Fruit fly (Drosophila melanogaster) whole organism, prepupa: Measurements from ENCODE around the gene CG44836.

ENCODE experiments used
- Blimp-1 ChIP-seq: fragments of 200-800 bp; sonication (Bioruptor generic); optimal IDR thresholded peaks from 3 replicates; lab custom pipeline; 2017; ENCODE audit warnings: missing biosample characterization, missing genetic modification characterization, mild to moderate bottlenecking, moderate library complexity, missing genetic modification reagents
- CG10631 ChIP-seq: fragments of 200-800 bp; sonication (Bioruptor generic); optimal IDR thresholded peaks from 2 replicates; lab custom pipeline; 2016; ENCODE audit warnings: missing biosample characterization, missing genetic modification characterization
- CG10669 ChIP-seq: fragments of 200-800 bp; sonication (Bioruptor generic); optimal IDR thresholded peaks from 3 replicates; lab custom pipeline; 2018; ENCODE audit warnings: missing biosample characterization, mild to moderate bottlenecking, missing genetic modification characterization, moderate library complexity
- CG11762 ChIP-seq: fragments of 200-800 bp; sonication (Bioruptor generic); optimal IDR thresholded peaks from 3 replicates; lab custom pipeline; 2016; ENCODE audit warnings: missing biosample characterization, missing genetic modification characterization; ENCODE audit not compliant: insufficient read depth
- CG11902 ChIP-seq: fragments of 200-800 bp; sonication (Bioruptor generic); optimal IDR thresholded peaks from 3 replicates; lab custom pipeline; 2016; ENCODE audit warnings: missing biosample characterization, missing genetic modification characterization
- CG1621 ChIP-seq: fragments of 200-800 bp; sonication (Bioruptor generic); optimal IDR thresholded peaks from 3 replicates; lab custom pipeline; 2018; ENCODE audit warnings: missing biosample characterization, mild to moderate bottlenecking, missing genetic modification characterization
- CG16779 ChIP-seq: fragments of 200-800 bp; sonication (Bioruptor generic); optimal IDR thresholded peaks from 3 replicates; lab custom pipeline; 2017; ENCODE audit warnings: missing biosample characterization, mild to moderate bottlenecking, missing genetic modification characterization
- CG3032 ChIP-seq: fragments of 200-800 bp; optimal IDR thresholded peaks from 2 replicates; lab custom pipeline; 2019; ENCODE audit warnings: missing biosample characterization, mild to moderate bottlenecking, missing genetic modification characterization, moderate library complexity
- CG32006 ChIP-seq: fragments of 200-800 bp; sonication (Bioruptor generic); optimal IDR thresholded peaks from 3 replicates; lab custom pipeline; 2017; ENCODE audit warnings: missing biosample characterization, mild to moderate bottlenecking, missing genetic modification characterization
- CG3919 ChIP-seq: fragments of 200-800 bp; sonication (Bioruptor generic); optimal IDR thresholded peaks from 3 replicates; lab custom pipeline; 2016; ENCODE audit warnings: missing biosample characterization, missing genetic modification characterization
- CG4318 ChIP-seq: fragments of 200-800 bp; sonication (Bioruptor generic); optimal IDR thresholded peaks from 3 replicates; lab custom pipeline; 2017; ENCODE audit warnings: missing biosample characterization, mild to moderate bottlenecking, missing genetic modification characterization
- CG8119 ChIP-seq: fragments of 200-800 bp; sonication (Bioruptor generic); IDR thresholded peaks from 3 replicates; pipeline ENCODE4 v1.3.6; 2022; ENCODE audit warnings: missing biosample characterization, missing genetic modification characterization
- CG8319 ChIP-seq: fragments of 200-800 bp; sonication (Bioruptor generic); optimal IDR thresholded peaks from 3 replicates; lab custom pipeline; 2016; ENCODE audit warnings: missing biosample characterization, missing genetic modification characterization
- CG9139 ChIP-seq: fragments of 200-800 bp; sonication (Bioruptor generic); optimal IDR thresholded peaks from 3 replicates; lab custom pipeline; 2017; ENCODE audit warnings: missing biosample characterization, mild to moderate bottlenecking, missing genetic modification characterization
- Eip75B ChIP-seq: fragments of 200-800 bp; sonication (Bioruptor generic); optimal IDR thresholded peaks from 3 replicates; lab custom pipeline; 2016; ENCODE audit warnings: missing biosample characterization, missing genetic modification characterization
- Eip93F ChIP-seq: fragments of 200-800 bp; sonication (Bioruptor generic); optimal IDR thresholded peaks from 2 replicates; lab custom pipeline; 2016; ENCODE audit warnings: missing biosample characterization, mild to moderate bottlenecking, missing genetic modification characterization
- Ets21C ChIP-seq: fragments of 200-800 bp; sonication (Bioruptor generic); optimal IDR thresholded peaks from 3 replicates; lab custom pipeline; 2016; ENCODE audit warnings: missing biosample characterization, missing genetic modification characterization
- Gug ChIP-seq: fragments of 200-800 bp; sonication (Bioruptor generic); IDR thresholded peaks from 2 replicates; pipeline ENCODE4 v1.3.6; 2022; ENCODE audit warnings: missing biosample characterization, missing genetic modification characterization
- Hr38 ChIP-seq: sonication (Bioruptor generic); optimal IDR thresholded peaks from 2 replicates; lab custom pipeline; 2016; ENCODE audit warnings: missing biosample characterization, missing genetic modification characterization
- Lpt ChIP-seq: fragments of 200-800 bp; sonication (Bioruptor generic); optimal IDR thresholded peaks from 3 replicates; lab custom pipeline; 2016; ENCODE audit warnings: missing biosample characterization, missing genetic modification characterization
- OdsH ChIP-seq: fragments of 200-800 bp; sonication (Bioruptor generic); optimal IDR thresholded peaks from 3 replicates; lab custom pipeline; 2016; ENCODE audit warnings: missing biosample characterization, missing genetic modification characterization
- acj6 ChIP-seq: fragments of 200-800 bp; sonication (Bioruptor generic); optimal IDR thresholded peaks from 3 replicates; lab custom pipeline; 2016; ENCODE audit warnings: missing biosample characterization, missing genetic modification characterization
- dac ChIP-seq: fragments of 200-800 bp; sonication (Bioruptor generic); optimal IDR thresholded peaks from 2 replicates; lab custom pipeline; 2017; ENCODE audit warnings: missing biosample characterization, mild to moderate bottlenecking, missing genetic modification characterization
- eg ChIP-seq: fragments of 200-800 bp; sonication (Bioruptor generic); IDR thresholded peaks from 3 replicates; pipeline ENCODE4 v1.3.6; 2022; ENCODE audit warnings: missing biosample characterization, missing genetic modification characterization
- esn ChIP-seq: fragments of 200-800 bp; sonication (Bioruptor generic); optimal IDR thresholded peaks from 2 replicates; lab custom pipeline; 2016; ENCODE audit warnings: missing biosample characterization, mild to moderate bottlenecking, missing genetic modification characterization, moderate library complexity
- fd59A ChIP-seq: fragments of 200-800 bp; sonication (Bioruptor generic); optimal IDR thresholded peaks from 2 replicates; lab custom pipeline; 2017; ENCODE audit warnings: missing biosample characterization, mild to moderate bottlenecking, missing genetic modification characterization, missing genetic modification reagents
- fd85E ChIP-seq: fragments of 200-800 bp; sonication (Bioruptor generic); optimal IDR thresholded peaks from 3 replicates; lab custom pipeline; 2016; ENCODE audit warnings: missing biosample characterization, missing genetic modification characterization
- fkh ChIP-seq: fragments of 200-800 bp; sonication (Bioruptor generic); optimal IDR thresholded peaks from 3 replicates; lab custom pipeline; 2017; ENCODE audit warnings: missing biosample characterization, mild to moderate bottlenecking, missing genetic modification characterization, moderate library complexity
- lz ChIP-seq: fragments of 200-800 bp; sonication (Bioruptor generic); optimal IDR thresholded peaks from 3 replicates; lab custom pipeline; 2016; ENCODE audit warnings: missing biosample characterization, missing genetic modification characterization
- pdm3 ChIP-seq: fragments of 200-800 bp; sonication (Bioruptor generic); optimal IDR thresholded peaks from 3 replicates; lab custom pipeline; 2016; ENCODE audit warnings: missing biosample characterization, missing genetic modification characterization
- salr ChIP-seq, 2 experiments: fragments of 200-800 bp; sonication (Bioruptor generic); optimal IDR thresholded peaks; 3 replicates each; lab custom pipeline; 2016 to 2018; ENCODE audit warnings: missing biosample characterization in 2 of 2, missing genetic modification characterization in 2 of 2, mild to moderate bottlenecking in 1 of 2
- spab ChIP-seq: fragments of 200-800 bp; sonication (Bioruptor generic); optimal IDR thresholded peaks from 2 replicates; lab custom pipeline; 2017; ENCODE audit warnings: missing biosample characterization, mild to moderate bottlenecking, missing genetic modification characterization, missing genetic modification reagents
- ss ChIP-seq, 2 experiments: fragments of 200-800 bp; sonication (Bioruptor generic); optimal IDR thresholded peaks; 2 replicates in 1 of 2; 3 replicates in 1 of 2; lab custom pipeline; 2017 to 2018; ENCODE audit warnings: mild to moderate bottlenecking in 2 of 2, missing biosample characterization in 2 of 2, missing genetic modification characterization in 2 of 2, moderate library complexity in 1 of 2
- svp ChIP-seq: fragments of 200-800 bp; sonication (Bioruptor generic); peaks from one replicate; lab custom pipeline; 2016; ENCODE audit warnings: missing biosample characterization, missing genetic modification characterization

CG44836 gene

DNA sequence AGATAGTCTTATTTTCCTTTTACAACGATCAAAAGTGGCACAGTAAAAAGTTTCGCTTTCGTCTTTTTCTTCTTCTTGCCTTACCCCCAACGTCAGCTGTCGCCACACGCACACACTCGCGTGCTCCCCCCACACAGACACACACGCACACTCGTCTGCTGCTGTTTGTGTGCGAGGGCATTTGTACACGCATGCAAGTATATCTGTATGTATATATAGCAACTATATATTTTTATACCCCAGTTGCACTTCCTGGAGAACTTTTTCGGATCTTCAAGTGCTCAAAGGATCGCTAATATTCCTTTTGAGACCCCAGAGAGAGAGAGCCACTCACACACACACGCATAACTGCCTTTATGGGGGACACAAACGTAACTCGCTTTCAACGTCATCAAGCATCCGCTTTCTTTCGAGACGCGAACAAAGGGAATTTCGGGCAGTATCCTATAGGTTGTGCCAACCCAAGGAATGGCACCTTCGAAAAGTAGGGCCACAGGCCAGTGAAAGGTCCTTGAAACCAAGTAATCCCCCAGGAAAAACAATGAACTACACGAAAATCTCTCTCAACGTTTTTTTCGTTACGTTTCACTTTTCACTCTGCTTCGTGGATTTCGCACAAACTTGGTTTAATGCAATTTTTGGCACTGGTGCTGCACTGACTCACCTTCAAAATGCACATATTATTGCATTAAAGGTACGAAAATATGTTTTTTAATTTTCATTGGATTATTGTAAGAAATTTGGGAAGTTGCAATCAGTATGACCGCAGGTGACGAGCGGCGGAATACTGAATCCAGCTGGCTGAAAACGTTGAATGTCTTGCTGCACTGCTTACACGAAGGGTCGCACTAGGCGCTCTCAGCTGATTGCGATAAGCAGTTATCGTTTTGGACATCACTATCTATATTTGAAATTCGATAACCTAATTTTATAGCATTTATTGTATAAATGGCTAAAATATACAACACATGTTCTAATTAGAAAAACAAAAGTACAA, 22.0 kb downstream of the CG44836 start, which contains the start of gene roq (continued):
- TF ChIP-seq CG1621 (tag; lab: Kevin White, UChicago) (no peak), fd85E (no peak), esn (peak; percentile 4), lz (GFP tag; lab: Kevin White, UChicago) (peak; percentile 1), CG32006 (no peak)
- TF ChIP-seq, all 60 proteins: peak for 8

DNA sequence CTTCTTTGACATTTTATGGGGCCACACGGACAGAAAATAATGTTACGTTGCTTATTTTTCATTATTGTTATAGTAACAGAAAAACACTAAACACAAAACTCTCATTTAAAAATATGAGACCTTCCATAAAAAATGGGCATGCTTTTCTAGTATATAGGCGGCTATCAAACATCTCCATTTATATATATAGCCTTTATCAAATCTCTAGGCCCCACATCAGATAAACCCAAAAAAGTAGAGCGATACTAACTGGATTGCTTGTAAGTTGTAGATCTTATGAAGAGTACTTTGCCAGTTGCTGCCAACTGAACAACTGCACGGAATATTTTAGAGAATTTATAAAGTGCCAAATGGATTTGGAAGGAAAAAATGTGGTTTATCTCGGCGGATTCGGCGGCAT, 30.5 kb downstream of the CG44836 start, which contains the start of gene CG18814:
CG18814 (plus strand) TSS at position 301 of the 400 bp plus-strand sequence.
- TF ChIP-seq CG11762 (GFP tag; lab: Kevin White, UChicago): no peak
- TF ChIP-seq Eip75B: no peak
- no peak for TF ChIP-seq CG3919
- TF ChIP-seq Gug (GFP tag; lab: Robert Waterston, UW): no peak
- TF ChIP-seq dac (GFP tag; lab: Kevin White, UChicago): no peak
- no peak for TF ChIP-seq Lpt (GFP tag; lab: Kevin White, UChicago)
- TF ChIP-seq CG16779 (tag; lab: Kevin White, UChicago): no peak
- TF ChIP-seq Blimp-1 (GFP tag; lab: Kevin White, UChicago): no peak
- TF ChIP-seq CG10631 (GFP tag; lab: Kevin White, UChicago): no peak
- no peak for TF ChIP-seq fd85E
- TF ChIP-seq CG8119 (GFP tag; lab: Robert Waterston, UW): no peak
- TF ChIP-seq CG9139: no peak
- TF ChIP-seq spab (GFP tag; lab: Kevin White, UChicago): no peak
- no peak for TF ChIP-seq fkh (GFP tag; lab: Kevin White, UChicago)
- no peak for TF ChIP-seq acj6 (GFP tag; lab: Kevin White, UChicago)
- TF ChIP-seq svp (GFP tag; lab: Kevin White, UChicago): no peak
- TF ChIP-seq Ets21C (GFP tag; lab: Kevin White, UChicago): no peak
- no peak for TF ChIP-seq salr (GFP tag; optimal IDR thresholded peaks at IDR 0.05; lab: Kevin White, UChicago)

DNA sequence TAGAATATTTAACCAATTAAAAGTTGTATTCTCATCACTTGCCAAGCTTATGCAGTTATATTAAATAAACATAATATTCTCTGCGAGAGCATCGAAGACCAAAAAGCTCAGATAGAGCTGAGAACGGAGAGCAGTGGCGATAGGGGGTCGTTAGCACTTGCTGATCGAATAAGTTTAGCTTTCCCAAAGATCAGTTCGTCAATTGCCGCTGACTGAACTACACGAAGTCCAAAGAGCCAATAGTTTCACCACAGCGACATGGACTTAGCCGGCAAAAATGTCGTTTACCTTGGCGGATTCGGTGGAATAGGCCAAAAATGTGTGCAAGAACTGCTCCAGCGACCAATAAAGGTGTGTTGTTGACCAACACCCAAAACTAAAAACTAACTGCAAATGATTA, 31.9 kb downstream of the CG44836 start, which contains the start of gene CG4842:
CG4842 (plus strand) TSS at position 191 of the 400 bp plus-strand sequence.
- TF ChIP-seq pdm3 (GFP tag; lab: Kevin White, UChicago) (no peak), svp (GFP tag; lab: Kevin White, UChicago) (peak; percentile 70), Hr38 (no peak)

dm6 chr3L:16367240-16367639, 32.8 kb downstream of the CG44836 start, which contains the start of gene Cpr72Ec:
Cpr72Ec (minus strand) TSS chr3L:16367340.
- no peak for TF ChIP-seq salr (GFP tag; optimal IDR thresholded peaks at IDR 0.05; lab: Kevin White, UChicago)
- no peak for TF ChIP-seq ss (GFP tag; optimal IDR thresholded peaks at IDR 0.05; lab: Kevin White, UChicago)
- no peak for TF ChIP-seq CG11762 (GFP tag; lab: Kevin White, UChicago)
- no peak for TF ChIP-seq Hr38
- TF ChIP-seq CG10669 (GFP tag; lab: Kevin White, UChicago): no peak
- TF ChIP-seq CG3032 (tag; lab: Kevin White, UChicago): no peak
- TF ChIP-seq OdsH (GFP tag; lab: Kevin White, UChicago): no peak

dm6 chr3L:16364599-16364998, 35.5 kb downstream of the CG44836 start, which contains the start of gene Cpr72Eb:
Cpr72Eb (plus strand) TSS chr3L:16364899.
- no peak for TF ChIP-seq lz (GFP tag; lab: Kevin White, UChicago)
- TF ChIP-seq fd85E: no peak
- no peak for TF ChIP-seq Hr38
- no peak for TF ChIP-seq CG4318 (GFP tag; lab: Kevin White, UChicago)
- no peak for TF ChIP-seq CG11902 (GFP tag; lab: Kevin White, UChicago)
- TF ChIP-seq CG8319: no peak
- no peak for TF ChIP-seq pdm3 (GFP tag; lab: Kevin White, UChicago)
- no peak for TF ChIP-seq Eip93F (GFP tag; lab: Kevin White, UChicago)
- TF ChIP-seq eg (GFP tag; lab: Robert Waterston, UW): no peak
- no peak for TF ChIP-seq fd59A (GFP tag; lab: Kevin White, UChicago)
- TF ChIP-seq, all 60 proteins: peak for 0
